Fruit fly (Drosophila melanogaster) whole organism, adult: ENCODE measurements around the gene CG32069.

Source experiments
- CG12768 ChIP-seq: fragments of 200-800 bp; sonication (Bioruptor generic); optimal IDR thresholded peaks from 2 replicates; lab custom pipeline; 2017; ENCODE audit warnings: missing biosample characterization, missing genetic modification characterization, mild to moderate bottlenecking, moderate library complexity, missing genetic modification reagents
- pad ChIP-seq: fragments of 200-800 bp; sonication (Bioruptor generic); optimal IDR thresholded peaks from 3 replicates; lab custom pipeline; 2017; ENCODE audit warnings: missing biosample characterization, missing genetic modification characterization, mild to moderate bottlenecking, moderate library complexity, missing genetic modification reagents
- tj ChIP-seq: fragments of 200-800 bp; sonication (Bioruptor generic); optimal IDR thresholded peaks from 3 replicates; lab custom pipeline; 2017; ENCODE audit warnings: missing biosample characterization, mild to moderate bottlenecking, missing genetic modification characterization, moderate library complexity
- toe ChIP-seq: fragments of 200-800 bp; sonication (Bioruptor generic); optimal IDR thresholded peaks from 2 replicates; lab custom pipeline; 2016; ENCODE audit warnings: missing biosample characterization, missing genetic modification characterization

dm6 chr3L:11027279-11027678 is 35.1 kb downstream of the CG32069 start, which contains the start of gene CG32081:
- TF ChIP-seq CG12768 (GFP tag; lab: Kevin White, UChicago) = no peak
- no peak for TF ChIP-seq toe
- TF ChIP-seq tj (GFP tag; lab: Kevin White, UChicago) = no peak
- no peak for TF ChIP-seq pad (GFP tag; lab: Kevin White, UChicago)
